Worm (Caenorhabditis elegans) whole organism, young adult: ENCODE measurements around the gene cpr-8.

Experiments
- D2030.7 ChIP-seq: fragments of 200-800 bp; sonication (Bioruptor generic); IDR thresholded peaks from 2 replicates; pipeline ENCODE4 v1.3.6; 2022; ENCODE audit warnings: missing genetic modification reagents, missing genetic modification characterization, missing compliant biosample characterization
- akir-1 ChIP-seq: fragments of 200-800 bp; sonication (Bioruptor generic); optimal IDR thresholded peaks from 2 replicates; lab custom pipeline; 2018; ENCODE audit warnings: mild to moderate bottlenecking, missing genetic modification characterization, moderate library complexity, missing compliant biosample characterization
- ama-1 ChIP-seq, 3 experiments: fragments of 150-350 bp in 1 of 3; sonication (generic microtip) in 2 of 3; optimal IDR thresholded peaks; 2 replicates each; lab custom pipeline; 2014 to 2018; ENCODE audit warnings: missing biosample characterization in 2 of 3, missing genetic modification characterization in 2 of 3, missing genetic modification reagents in 2 of 3
- let-607 ChIP-seq, 2 experiments: fragments of 200-800 bp in 1 of 2; sonication (Bioruptor generic) in 1 of 2; sonication (generic microtip) in 1 of 2; optimal IDR thresholded peaks; 2 replicates each; lab custom pipeline; 2016 to 2018; ENCODE audit warnings: mild to moderate bottlenecking in 2 of 2, missing compliant biosample characterization in 2 of 2, missing genetic modification characterization in 2 of 2, moderate library complexity in 2 of 2, missing genotype in 1 of 2
- madf-8 ChIP-seq: fragments of 200-800 bp; sonication (Bioruptor generic); conservative IDR thresholded peaks from 2 replicates; pipeline ENCODE4 v1.3.6; 2022; ENCODE audit warnings: missing genetic modification reagents, missing genetic modification characterization, missing compliant biosample characterization
- pha-4 ChIP-seq: fragments of 150-350 bp; sonication (generic microtip); optimal IDR thresholded peaks from 2 replicates; lab custom pipeline; 2014; ENCODE audit warnings: missing biosample characterization, missing genetic modification reagents, missing genetic modification characterization
- sea-2 ChIP-seq: fragments of 200-800 bp; sonication (Bioruptor generic); IDR thresholded peaks from 2 replicates; pipeline ENCODE4 v1.3.6; 2022; ENCODE audit warnings: missing genetic modification characterization, missing compliant biosample characterization
- unc-62 ChIP-seq: fragments of 150-350 bp; optimal IDR thresholded peaks from 2 replicates; lab custom pipeline; 2014; ENCODE audit warnings: missing biosample characterization, missing genetic modification reagents, missing genetic modification characterization

- TF ChIP-seq akir-1 (GFP tag; lab: Kevin White, UChicago) (no peak), sea-2 (GFP tag; lab: Robert Waterston, UW) (no peak), let-607 (tag; optimal IDR thresholded peaks at IDR 0.05; lab: Kevin White, UChicago) (no peak), pha-4 (tag; lab: Kevin White, UChicago) (no peak), unc-62 (GFP tag; lab: Kevin White, UChicago) (no peak), madf-8 (GFP tag; lab: Robert Waterston, UW) (no peak), D2030.7 (no peak), ama-1 (optimal IDR thresholded peaks at IDR 0.05; lab: Kevin White, UChicago) (no peak), ama-1 (GFP tag; optimal IDR thresholded peaks at IDR 0.05; lab: Kevin White, UChicago) (no peak)
These were observed 2.4 kb upstream of the cpr-8 start, which contains the start of gene W07B8.4 for ce11 chrV:1131880-1132623.
